Fruit fly (Drosophila melanogaster) whole organism, embryonic: Measurements from ENCODE around the gene CG7646.

Experiments used
- ATbp ChIP-seq: fragments of 200-800 bp; sonication (Bioruptor generic); optimal IDR thresholded peaks from 2 replicates; lab custom pipeline; 2017; ENCODE audit warnings: missing biosample characterization, mild to moderate bottlenecking, missing genetic modification characterization, missing genetic modification reagents
- B-H2 ChIP-seq: fragments of 200-800 bp; sonication (Bioruptor generic); optimal IDR thresholded peaks from 2 replicates; lab custom pipeline; 2018; ENCODE audit warnings: missing biosample characterization, mild to moderate bottlenecking, missing genetic modification characterization
- BEAF-32 ChIP-seq: fragments of 200-800 bp; sonication (Bioruptor generic); optimal IDR thresholded peaks from 3 replicates; lab custom pipeline; 2017; ENCODE audit warnings: missing biosample characterization, missing genetic modification characterization, mild to moderate bottlenecking, moderate library complexity, missing genetic modification reagents
- Bgb ChIP-seq: fragments of 200-800 bp; sonication (Bioruptor generic); IDR thresholded peaks from 2 replicates; pipeline ENCODE4 v1.3.6; 2022; ENCODE audit warnings: missing biosample characterization, missing genetic modification characterization; ENCODE audit not compliant: partially characterized antibody
- CG13123 ChIP-seq: fragments of 200-800 bp; sonication (Bioruptor generic); optimal IDR thresholded peaks from 2 replicates; lab custom pipeline; 2016; ENCODE audit warnings: missing biosample characterization, missing genetic modification characterization
- CG13287 ChIP-seq: fragments of 200-800 bp; sonication (Bioruptor generic); IDR thresholded peaks from 2 replicates; pipeline ENCODE4 v1.3.6; 2022; ENCODE audit warnings: missing biosample characterization, missing genetic modification characterization; ENCODE audit not compliant: partially characterized antibody
- CG16863 ChIP-seq: fragments of 200-800 bp; sonication (Bioruptor generic); optimal IDR thresholded peaks from 3 replicates; lab custom pipeline; 2016; ENCODE audit warnings: missing biosample characterization, missing genetic modification characterization
- CG1832 ChIP-seq: fragments of 200-800 bp; sonication (Bioruptor generic); optimal IDR thresholded peaks from 2 replicates; lab custom pipeline; 2017; ENCODE audit warnings: missing biosample characterization, mild to moderate bottlenecking, missing genetic modification characterization, inconsistent platforms
- CG6654 ChIP-seq: fragments of 200-800 bp; sonication (Bioruptor generic); optimal IDR thresholded peaks from 2 replicates; lab custom pipeline; 2017; ENCODE audit warnings: missing biosample characterization, mild to moderate bottlenecking, missing genetic modification characterization
- CG6791 ChIP-seq: fragments of 200-800 bp; sonication (Bioruptor generic); IDR thresholded peaks from 3 replicates; pipeline ENCODE4 v1.3.6; 2022; ENCODE audit warnings: missing biosample characterization, missing genetic modification characterization; ENCODE audit not compliant: partially characterized antibody
- CG8089 ChIP-seq: fragments of 200-800 bp; sonication (Bioruptor generic); optimal IDR thresholded peaks from 3 replicates; lab custom pipeline; 2016; ENCODE audit warnings: missing biosample characterization, missing genetic modification characterization
- CG8924 ChIP-seq: fragments of 200-800 bp; optimal IDR thresholded peaks from 3 replicates; lab custom pipeline; 2019; ENCODE audit warnings: missing biosample characterization, mild to moderate bottlenecking, missing genetic modification characterization, moderate library complexity
- CG8944 ChIP-seq: fragments of 200-800 bp; sonication (Bioruptor generic); optimal IDR thresholded peaks from 3 replicates; lab custom pipeline; 2016; ENCODE audit warnings: missing biosample characterization, missing genetic modification characterization
- D ChIP-seq, 2 experiments: fragments of 200-800 bp in 1 of 2; fragments of >200 bp in 1 of 2; sonication (Bioruptor generic) in 1 of 2; optimal IDR thresholded peaks; 2 replicates in 1 of 2; 3 replicates in 1 of 2; lab custom pipeline; 2017; ENCODE audit warnings: mild to moderate bottlenecking in 1 of 2, missing biosample characterization in 1 of 2, missing genetic modification characterization in 1 of 2, missing genetic modification reagents in 1 of 2
- Dll ChIP-seq: fragments of 200-800 bp; sonication (Bioruptor generic); IDR thresholded peaks from 4 replicates; pipeline ENCODE4 v1.3.6; 2022; ENCODE audit warnings: missing biosample characterization, missing genetic modification characterization; ENCODE audit not compliant: partially characterized antibody
- Dp ChIP-seq: fragments of 200-800 bp; sonication (Bioruptor generic); optimal IDR thresholded peaks from 2 replicates; lab custom pipeline; 2018; ENCODE audit warnings: missing biosample characterization, mild to moderate bottlenecking, missing genetic modification characterization, moderate library complexity
- Dref ChIP-seq: fragments of 200-800 bp; sonication (Bioruptor generic); IDR thresholded peaks from 2 replicates; pipeline ENCODE4 v1.3.6; 2022; ENCODE audit warnings: missing biosample characterization, missing genetic modification characterization
- E2f2 ChIP-seq: fragments of 200-800 bp; sonication (Bioruptor generic); IDR thresholded peaks from 2 replicates; pipeline ENCODE4 v1.3.6; 2022; ENCODE audit warnings: missing biosample characterization, missing genetic modification characterization
- Fer3 ChIP-seq: fragments of 200-800 bp; sonication (Bioruptor generic); optimal IDR thresholded peaks from 2 replicates; lab custom pipeline; 2018; ENCODE audit warnings: missing biosample characterization, mild to moderate bottlenecking, missing genetic modification characterization, moderate library complexity
- H2.0 ChIP-seq: fragments of 200-800 bp; sonication (Bioruptor generic); IDR thresholded peaks from 2 replicates; pipeline ENCODE4 v1.3.6; 2022; ENCODE audit warnings: missing biosample characterization, missing genetic modification characterization
- HLH4C ChIP-seq: fragments of 200-800 bp; sonication (Bioruptor generic); IDR thresholded peaks from 3 replicates; pipeline ENCODE4 v1.3.6; 2022; ENCODE audit warnings: missing biosample characterization, missing genetic modification characterization; ENCODE audit not compliant: partially characterized antibody
- Hr78 ChIP-seq, 2 experiments: fragments of 200-800 bp in 1 of 2; fragments of >200 bp in 1 of 2; sonication (Bioruptor generic) in 1 of 2; optimal IDR thresholded peaks; 2 replicates each; lab custom pipeline; 2017 to 2019; ENCODE audit warnings: missing biosample characterization in 2 of 2, missing genetic modification characterization in 2 of 2, mild to moderate bottlenecking in 1 of 2, moderate library complexity in 1 of 2
- Jarid2 ChIP-seq: fragments of 200-800 bp; sonication (Bioruptor generic); optimal IDR thresholded peaks from 3 replicates; lab custom pipeline; 2017; ENCODE audit warnings: mild to moderate bottlenecking, missing biosample characterization, missing genetic modification reagents, missing genetic modification characterization
- Lhr ChIP-seq: fragments of 200-800 bp; sonication (Bioruptor generic); optimal IDR thresholded peaks from 3 replicates; lab custom pipeline; 2017; ENCODE audit warnings: mild to moderate bottlenecking, missing biosample characterization, missing genetic modification reagents, missing genetic modification characterization
- MBD-R2 ChIP-seq: fragments of 200-800 bp; sonication (Bioruptor generic); IDR thresholded peaks from 2 replicates; pipeline ENCODE4 v1.3.6; 2022; ENCODE audit warnings: missing biosample characterization, missing genetic modification characterization
- MESR4 ChIP-seq: fragments of 200-800 bp; sonication (Bioruptor generic); optimal IDR thresholded peaks from 2 replicates; lab custom pipeline; 2018; ENCODE audit warnings: missing biosample characterization, mild to moderate bottlenecking, missing genetic modification characterization, moderate library complexity
- Max ChIP-seq: fragments of 200-800 bp; sonication (Bioruptor generic); optimal IDR thresholded peaks from 2 replicates; lab custom pipeline; 2016; ENCODE audit warnings: missing biosample characterization, mild to moderate bottlenecking, missing genetic modification characterization
- Sry-δ ChIP-seq: fragments of 200-800 bp; sonication (Bioruptor generic); optimal IDR thresholded peaks from 2 replicates; lab custom pipeline; 2016; ENCODE audit warnings: missing biosample characterization, missing genetic modification characterization
- amos ChIP-seq: fragments of 200-800 bp; sonication (Bioruptor generic); IDR thresholded peaks from 2 replicates; pipeline ENCODE4 v1.3.6; 2022; ENCODE audit warnings: missing biosample characterization, missing genetic modification characterization; ENCODE audit not compliant: partially characterized antibody
- exex ChIP-seq: fragments of 200-800 bp; sonication (Bioruptor generic); optimal IDR thresholded peaks from 4 replicates; lab custom pipeline; 2018; ENCODE audit warnings: missing biosample characterization, mild to moderate bottlenecking, missing genetic modification characterization, moderate library complexity
- hbn ChIP-seq: fragments of 200-800 bp; sonication (Bioruptor generic); IDR thresholded peaks from 2 replicates; pipeline ENCODE4 v1.3.6; 2022; ENCODE audit warnings: missing biosample characterization, missing genetic modification characterization; ENCODE audit not compliant: partially characterized antibody
- nerfin-2 ChIP-seq: fragments of 200-800 bp; sonication (Bioruptor generic); IDR thresholded peaks from 2 replicates; pipeline ENCODE4 v1.3.6; 2022; ENCODE audit warnings: missing biosample characterization, missing genetic modification characterization; ENCODE audit not compliant: partially characterized antibody
- oc ChIP-seq: fragments of 200-800 bp; sonication (Bioruptor generic); optimal IDR thresholded peaks from 2 replicates; lab custom pipeline; 2018; ENCODE audit warnings: missing biosample characterization, mild to moderate bottlenecking, missing genetic modification characterization, moderate library complexity
- pzg ChIP-seq: fragments of 200-800 bp; sonication (Bioruptor generic); optimal IDR thresholded peaks from 3 replicates; lab custom pipeline; 2018; ENCODE audit warnings: missing biosample characterization, mild to moderate bottlenecking, missing genetic modification characterization, moderate library complexity
- sna ChIP-seq: fragments of 200-800 bp; sonication (Bioruptor generic); IDR thresholded peaks from 2 replicates; pipeline ENCODE4 v1.3.6; 2022; ENCODE audit warnings: missing biosample characterization, missing genetic modification characterization; ENCODE audit not compliant: partially characterized antibody
- sr ChIP-seq: fragments of 200-800 bp; sonication (Bioruptor generic); IDR thresholded peaks from 3 replicates; pipeline ENCODE4 v1.3.6; 2022; ENCODE audit warnings: missing biosample characterization, missing genetic modification characterization
- stwl ChIP-seq: fragments of 200-800 bp; sonication (Bioruptor generic); optimal IDR thresholded peaks from 3 replicates; lab custom pipeline; 2018; ENCODE audit warnings: missing biosample characterization, mild to moderate bottlenecking, missing genetic modification characterization, moderate library complexity
- tap ChIP-seq: fragments of 200-800 bp; optimal IDR thresholded peaks from 3 replicates; lab custom pipeline; 2019; ENCODE audit warnings: missing biosample characterization, mild to moderate bottlenecking, missing genetic modification characterization, moderate library complexity
- tup ChIP-seq: fragments of 200-800 bp; sonication (Bioruptor generic); optimal IDR thresholded peaks from 2 replicates; lab custom pipeline; 2016; ENCODE audit warnings: missing biosample characterization, mild to moderate bottlenecking, missing genetic modification characterization, moderate library complexity
- vnd ChIP-seq: fragments of 200-800 bp; sonication (Bioruptor generic); IDR thresholded peaks from 3 replicates; pipeline ENCODE4 v1.3.6; 2022; ENCODE audit warnings: missing biosample characterization, missing genetic modification characterization; ENCODE audit not compliant: partially characterized antibody
- wek ChIP-seq: fragments of 200-800 bp; sonication (Bioruptor generic); optimal IDR thresholded peaks from 3 replicates; lab custom pipeline; 2018; ENCODE audit warnings: missing biosample characterization, mild to moderate bottlenecking, missing genetic modification characterization, moderate library complexity

CG7646 gene

DNA sequence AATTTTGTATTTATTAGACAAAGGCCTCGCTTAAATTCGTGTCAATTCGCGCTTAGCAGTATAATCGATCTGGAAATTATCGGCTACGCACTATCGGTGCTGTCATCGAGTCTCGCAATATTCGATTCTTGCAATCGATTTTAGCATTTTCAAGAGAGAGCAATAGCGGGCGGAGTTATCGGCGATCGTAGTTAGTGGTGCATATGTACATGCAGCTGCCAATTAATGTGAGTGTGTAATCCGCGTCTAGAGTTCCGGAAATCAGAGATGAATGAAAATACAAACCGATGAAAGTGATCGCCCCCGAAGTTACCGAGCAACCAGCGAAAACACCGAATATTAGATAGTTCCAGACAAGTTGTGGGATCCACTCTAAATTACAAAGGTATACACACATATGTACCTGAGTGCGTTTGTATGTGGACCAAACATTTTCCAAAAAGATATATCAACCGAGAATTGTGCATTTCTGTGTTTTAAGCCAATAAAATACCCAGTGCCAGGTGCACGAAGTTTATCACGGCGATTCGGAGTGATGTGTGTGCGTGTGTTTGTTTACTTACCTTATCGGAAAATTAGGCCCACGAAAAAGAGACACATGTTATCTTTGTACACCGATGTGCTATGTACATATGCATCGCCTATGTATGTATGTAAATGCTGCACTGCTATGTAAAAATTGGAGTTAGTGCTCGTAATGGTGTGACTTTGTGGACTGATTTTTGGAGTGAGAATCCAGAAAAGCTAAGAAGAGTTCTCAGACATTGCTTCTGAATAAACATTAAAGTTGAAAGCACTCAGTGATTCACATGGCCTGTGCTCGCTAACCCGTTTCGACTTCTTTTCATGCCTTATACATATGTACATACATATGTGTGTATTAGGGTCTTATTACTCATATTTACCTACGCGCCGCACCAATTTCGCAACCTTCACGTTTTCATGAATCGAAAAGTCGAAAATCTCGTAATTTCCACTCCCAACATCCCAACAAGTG lies 14.9 kb downstream of the CG7646 start (continued):
- no peak for TF ChIP-seq Jarid2 (GFP tag; lab: Kevin White, UChicago)
- TF ChIP-seq CG1832 (GFP tag; lab: Kevin White, UChicago), result no peak
- no peak for TF ChIP-seq tup (GFP tag; lab: Kevin White, UChicago)
- no peak for TF ChIP-seq ATbp (GFP tag; lab: Kevin White, UChicago)
- no peak for TF ChIP-seq Max (GFP tag; lab: Kevin White, UChicago)

DNA sequence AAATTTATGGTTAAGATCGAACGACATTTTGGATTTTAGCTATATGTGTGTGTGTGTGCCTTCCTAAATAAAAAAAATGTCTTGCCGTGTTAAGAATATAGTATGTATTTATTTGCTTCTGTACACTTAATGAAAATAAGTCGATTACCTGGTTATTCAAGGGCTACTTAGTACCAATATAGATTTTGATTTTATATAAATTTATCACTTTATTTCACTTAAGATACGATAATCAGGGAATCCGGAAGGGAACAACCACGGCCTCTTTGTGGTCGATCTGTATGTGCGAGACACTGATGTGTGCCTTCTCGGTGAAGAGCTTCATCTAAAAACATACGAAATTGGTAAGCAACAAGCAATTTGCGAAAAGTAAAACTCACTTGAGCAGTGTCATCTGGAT lies 36.0 kb downstream of the CG7646 start, which contains the start of gene CG14183:
Gene CG14183, minus strand, starts transcription at position 101 of the 400 bp plus-strand sequence.
- TF ChIP-seq CG13123 (GFP tag; lab: Kevin White, UChicago) (no peak), oc (tag; lab: Kevin White, UChicago) (no peak), sr (GFP tag; lab: Robert Waterston, UW) (no peak), CG6791 (GFP tag; lab: Robert Waterston, UW) (no peak), exex (tag; lab: Kevin White, UChicago) (no peak), CG8089 (GFP tag; lab: Kevin White, UChicago) (no peak), CG16863 (no peak), Hr78 (GFP tag; optimal IDR thresholded peaks at IDR 0.05; lab: Kevin White, UChicago) (no peak), Fer3 (tag; lab: Kevin White, UChicago) (no peak), CG8944 (no peak)

DNA sequence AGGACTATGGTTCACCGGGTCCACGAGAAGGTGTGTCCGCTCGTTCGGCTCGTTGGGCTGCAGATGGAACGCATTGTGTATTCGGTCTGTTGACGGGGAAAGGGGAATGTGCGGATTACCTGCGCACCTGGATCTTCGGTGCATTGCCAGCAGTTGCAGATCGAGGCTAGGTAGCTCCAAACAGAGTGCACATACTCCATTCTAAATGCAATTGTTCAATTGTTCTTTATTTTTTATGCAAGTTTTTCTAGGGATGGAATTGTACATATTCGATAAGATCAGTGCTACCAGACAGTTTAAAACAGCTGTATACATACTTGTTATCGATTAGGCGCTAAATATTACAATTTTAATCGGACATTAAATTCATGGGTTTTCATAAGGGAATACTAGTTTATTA lies 37.1 kb downstream of the CG7646 start, which contains the start of gene Lamtor1:
Gene Lamtor1, minus strand, starts transcription at position 268 of the 400 bp plus-strand sequence.
- TF ChIP-seq tap (no peak), hbn (peak; percentile 33; the same call in 1 of the 2 replicates), Lhr (peak; percentile 20), H2.0 (GFP tag; lab: Robert Waterston, UW) (no peak), HLH4C (peak; percentile 52; the same call in 2 of the 3 replicates), B-H2 (GFP tag; lab: Kevin White, UChicago) (no peak), Dll (0 out of 4 replicates have a peak, but pooled peaks have one; percentile 23), wek (no peak), Dref (GFP tag; lab: Robert Waterston, UW) (peak; percentile 90), stwl (tag; lab: Kevin White, UChicago) (peak; percentile 68), CG6654 (GFP tag; lab: Kevin White, UChicago) (no peak), Dp (GFP tag; lab: Kevin White, UChicago) (peak; percentile 94), CG13287 (GFP tag; lab: Robert Waterston, UW) (peak; percentile 57), amos (GFP tag; lab: Robert Waterston, UW) (peak; percentile 21; the same call in 1 of the 2 replicates), MBD-R2 (GFP tag; lab: Robert Waterston, UW) (peak; percentile 71), MESR4 (GFP tag; lab: Kevin White, UChicago) (peak; percentile 94), E2f2 (peak; percentile 96), nerfin-2 (GFP tag; lab: Robert Waterston, UW) (peak; percentile 10; the same call in 1 of the 2 replicates), CG8924 (tag; lab: Kevin White, UChicago) (no peak), pzg (peak; percentile 64), sna (GFP tag; lab: Robert Waterston, UW) (peak; percentile 26; the same call in 1 of the 2 replicates), Bgb (GFP tag; lab: Robert Waterston, UW) (peak; percentile 53; the same call in 1 of the 2 replicates), BEAF-32 (GFP tag; lab: Kevin White, UChicago) (peak; percentile 38), vnd (GFP tag; lab: Robert Waterston, UW) (0 out of 3 replicates have a peak, but pooled peaks have one; percentile 14), D (optimal IDR thresholded peaks at IDR 0.05; lab: Kevin White, UChicago) (peak; percentile 73), D (GFP tag; optimal IDR thresholded peaks at IDR 0.05; lab: Kevin White, UChicago) (no peak), Sry-δ (peak; percentile 83)
